Fruit fly (Drosophila melanogaster): Measurements from ENCODE around the gene CG9386.
A peak's percentile ranks its signal among the peaks of the same experiment; 100 is the strongest.

Gene CG9386

DNA sequence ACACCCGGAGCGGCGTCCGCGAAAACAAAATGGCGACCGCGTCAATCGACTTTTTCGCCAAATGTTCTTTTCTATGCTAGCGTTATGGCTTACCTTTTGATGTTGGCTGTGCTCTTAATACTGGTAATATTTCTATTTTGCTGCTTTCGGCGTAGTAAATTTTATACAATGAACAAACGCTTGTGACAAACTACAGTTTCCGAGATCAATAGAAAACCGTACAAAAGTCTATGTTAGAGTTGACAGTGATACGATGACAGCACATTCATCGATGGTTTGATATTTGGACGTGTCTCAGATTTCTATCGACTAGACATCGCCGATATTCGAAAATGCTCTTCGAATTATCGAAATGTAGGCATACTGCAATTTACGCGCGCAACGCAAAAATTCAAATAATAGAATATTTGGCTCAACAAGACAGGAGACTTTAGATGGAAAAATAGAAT, 45.1 kb downstream of the CG9386 start, which contains the start of gene rump:
Gene rump, minus strand, starts transcription at position 255 of the 449 bp plus-strand sequence.
- no peak for TF ChIP-seq HLH106 (tag; optimal IDR thresholded peaks at IDR 0.05)
- no peak for TF ChIP-seq dl (GFP tag; optimal IDR thresholded peaks at IDR 0.05; ENCODE audit: insufficient read depth in 1 of 2, partially characterized antibody in 2 of 2)
- no peak for TF ChIP-seq fru (GFP tag; optimal IDR thresholded peaks at IDR 0.05)
- TF ChIP-seq Dfd (GFP tag; optimal IDR thresholded peaks at IDR 0.05), result no peak
- no peak for TF ChIP-seq pan (optimal IDR thresholded peaks at IDR 0.05)
- peak; percentile 81 for TF ChIP-seq tai (GFP tag; optimal IDR thresholded peaks at IDR 0.05)
- TF ChIP-seq Dif (GFP tag; optimal IDR thresholded peaks at IDR 0.05; ENCODE audit: partially characterized antibody), result peak; percentile 24
- TF ChIP-seq brk (GFP tag; optimal IDR thresholded peaks at IDR 0.05), result peak; percentile 83
- no peak for TF ChIP-seq psq (GFP tag; optimal IDR thresholded peaks at IDR 0.05)
- TF ChIP-seq woc (GFP tag; optimal IDR thresholded peaks at IDR 0.05), result peak; percentile 18
- no peak for TF ChIP-seq ey (GFP tag; optimal IDR thresholded peaks at IDR 0.05)
- TF ChIP-seq dsf (GFP tag; optimal IDR thresholded peaks at IDR 0.05; ENCODE audit: borderline replicate concordance), result peak; percentile 15
- TF ChIP-seq dmrt93B (GFP tag; optimal IDR thresholded peaks at IDR 0.05), result no peak
- TF ChIP-seq rgr (GFP tag; optimal IDR thresholded peaks at IDR 0.05), result peak; percentile 65
- TF ChIP-seq Jra (GFP tag; optimal IDR thresholded peaks at IDR 0.05), result peak; percentile 49
- no peak for TF ChIP-seq br (GFP tag; optimal IDR thresholded peaks at IDR 0.05)
- no peak for TF ChIP-seq CG9705 (GFP tag; optimal IDR thresholded peaks at IDR 0.05)
- TF ChIP-seq sage (GFP tag; optimal IDR thresholded peaks at IDR 0.05), result peak; percentile 59
- peak; percentile 57 for TF ChIP-seq Hnf4 (GFP tag; optimal IDR thresholded peaks at IDR 0.05)
- no peak for TF ChIP-seq Mio (GFP tag; optimal IDR thresholded peaks at IDR 0.05)
- no peak for TF ChIP-seq usp (GFP tag; optimal IDR thresholded peaks at IDR 0.05)
- TF ChIP-seq OdsH (GFP tag; optimal IDR thresholded peaks at IDR 0.05), result no peak
- TF ChIP-seq Vsx2 (GFP tag; optimal IDR thresholded peaks at IDR 0.05; ENCODE audit: partially characterized antibody), result no peak
- TF ChIP-seq foxo (GFP tag; optimal IDR thresholded peaks at IDR 0.05), result no peak
- peak; percentile 79 for TF ChIP-seq Hr83 (GFP tag; optimal IDR thresholded peaks at IDR 0.05; ENCODE audit: poor library complexity, severe bottlenecking)
- no peak for TF ChIP-seq Abd-B (GFP tag; optimal IDR thresholded peaks at IDR 0.05)
- TF ChIP-seq lola (GFP tag; optimal IDR thresholded peaks at IDR 0.05), result no peak
- TF ChIP-seq GATAd (GFP tag; optimal IDR thresholded peaks at IDR 0.05), result no peak
- TF ChIP-seq CrebA (GFP tag; optimal IDR thresholded peaks at IDR 0.05; ENCODE audit: borderline replicate concordance), result no peak
- no peak for TF ChIP-seq N (GFP tag; optimal IDR thresholded peaks at IDR 0.05)
- peak; percentile 79 for TF ChIP-seq Myc (optimal IDR thresholded peaks at IDR 0.05)
- TF ChIP-seq jim (GFP tag; optimal IDR thresholded peaks at IDR 0.05), result no peak
- no peak for TF ChIP-seq CG32264 (GFP tag; optimal IDR thresholded peaks at IDR 0.05)
- TF ChIP-seq h (GFP tag; optimal IDR thresholded peaks at IDR 0.05), result peak; percentile 17
- no peak for TF ChIP-seq Hr78 (GFP tag; optimal IDR thresholded peaks at IDR 0.05)
- TF ChIP-seq Sp1 (GFP tag; optimal IDR thresholded peaks at IDR 0.05), result peak; percentile 3
- no peak for TF ChIP-seq Rel (GFP tag; optimal IDR thresholded peaks at IDR 0.05)
- TF ChIP-seq Rel (tag; optimal IDR thresholded peaks at IDR 0.05), result peak; percentile 41
- no peak for TF ChIP-seq sv (GFP tag; optimal IDR thresholded peaks at IDR 0.05)

DNA sequence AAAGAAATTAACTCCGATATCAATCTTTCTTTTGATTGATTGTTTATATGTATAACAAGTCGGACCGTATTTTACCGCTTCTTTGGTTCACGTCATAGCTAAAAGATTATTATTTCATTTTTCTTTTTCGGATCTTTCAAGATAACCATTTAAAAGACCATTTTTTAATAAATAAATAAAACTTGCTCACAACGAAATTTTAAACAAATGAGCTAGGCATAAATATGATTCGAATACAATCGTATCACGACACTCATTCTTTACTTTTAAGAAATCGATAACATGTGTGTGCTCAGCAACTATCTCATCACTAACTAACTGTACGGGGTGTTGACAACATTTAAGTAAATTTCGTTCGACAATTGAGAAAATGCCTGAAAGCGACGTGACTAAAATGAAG, 50.9 kb downstream of the CG9386 start, which contains the start of gene CG8149:
Gene CG8149, plus strand, starts transcription at position 302 of the 400 bp plus-strand sequence.
- no peak for TF ChIP-seq dmrt93B (GFP tag; optimal IDR thresholded peaks at IDR 0.05)
- no peak for TF ChIP-seq Dfd (GFP tag; optimal IDR thresholded peaks at IDR 0.05)
- TF ChIP-seq fru (GFP tag; optimal IDR thresholded peaks at IDR 0.05), result peak; percentile 75
- no peak for TF ChIP-seq Mio (GFP tag; optimal IDR thresholded peaks at IDR 0.05)
- TF ChIP-seq brk (GFP tag; optimal IDR thresholded peaks at IDR 0.05), result peak; percentile 4
- TF ChIP-seq Dif (GFP tag; optimal IDR thresholded peaks at IDR 0.05; ENCODE audit: partially characterized antibody), result peak; percentile 29
- no peak for TF ChIP-seq dl (GFP tag; optimal IDR thresholded peaks at IDR 0.05; ENCODE audit: insufficient read depth in 1 of 2, partially characterized antibody in 2 of 2)
- peak; percentile 36 for TF ChIP-seq Hr83 (GFP tag; optimal IDR thresholded peaks at IDR 0.05; ENCODE audit: poor library complexity, severe bottlenecking)
- peak; percentile 18 for TF ChIP-seq Hnf4 (GFP tag; optimal IDR thresholded peaks at IDR 0.05)
- TF ChIP-seq h (GFP tag; optimal IDR thresholded peaks at IDR 0.05), result peak; percentile 51
- no peak for TF ChIP-seq Hr78 (GFP tag; optimal IDR thresholded peaks at IDR 0.05)
- peak; percentile 9 for TF ChIP-seq OdsH (GFP tag; optimal IDR thresholded peaks at IDR 0.05)
- TF ChIP-seq psq (GFP tag; optimal IDR thresholded peaks at IDR 0.05), result peak; percentile 14
- TF ChIP-seq Sp1 (GFP tag; optimal IDR thresholded peaks at IDR 0.05), result peak; percentile 8
- peak; percentile 77 for TF ChIP-seq Jra (GFP tag; optimal IDR thresholded peaks at IDR 0.05)
- TF ChIP-seq Rel (GFP tag; optimal IDR thresholded peaks at IDR 0.05), result no peak
- TF ChIP-seq Rel (tag; optimal IDR thresholded peaks at IDR 0.05), result peak; percentile 24
- TF ChIP-seq lola (GFP tag; optimal IDR thresholded peaks at IDR 0.05), result no peak
- TF ChIP-seq HLH106 (tag; optimal IDR thresholded peaks at IDR 0.05), result no peak
- no peak for TF ChIP-seq rgr (GFP tag; optimal IDR thresholded peaks at IDR 0.05)
- peak; percentile 30 for TF ChIP-seq woc (GFP tag; optimal IDR thresholded peaks at IDR 0.05)
- TF ChIP-seq tai (GFP tag; optimal IDR thresholded peaks at IDR 0.05), result peak; percentile 71
- no peak for TF ChIP-seq Vsx2 (GFP tag; optimal IDR thresholded peaks at IDR 0.05; ENCODE audit: partially characterized antibody)

Data from whole organism, wandering third instar larva.